Fruit fly (Drosophila melanogaster) whole organism, prepupa: ENCODE measurements around the gene Snoo.

Experiments used
- CG6792 ChIP-seq: fragments of 200-800 bp; sonication (Bioruptor generic); optimal IDR thresholded peaks from 3 replicates; lab custom pipeline; 2016; ENCODE audit warnings: missing biosample characterization, missing genetic modification characterization
- Eip78C ChIP-seq: fragments of 200-800 bp; sonication (Bioruptor generic); peaks from one replicate; lab custom pipeline; 2016; ENCODE audit warnings: missing biosample characterization, missing genetic modification characterization

- no peak for TF ChIP-seq Eip78C
- TF ChIP-seq CG6792, result no peak
Observed at dm6 chr2L:7887333-7887732, 96.7 kb downstream of the Snoo start, which contains the start of gene CG7102.
